Worm (Caenorhabditis elegans) whole organism, late embryonic: ENCODE data around the gene T09E8.4.

Source experiments
- C08G9.2 ChIP-seq: sonication (generic microtip); optimal IDR thresholded peaks from 2 replicates; lab custom pipeline; 2016; ENCODE audit warnings: mild to moderate bottlenecking, missing genetic modification characterization, moderate library complexity, missing compliant biosample characterization
- C38D4.7 ChIP-seq: fragments of 200-800 bp; sonication (Bioruptor generic); optimal IDR thresholded peaks from 2 replicates; lab custom pipeline; 2018; ENCODE audit warnings: mild to moderate bottlenecking, missing genetic modification characterization, moderate library complexity, missing compliant biosample characterization
- K09A11.1 ChIP-seq: sonication (generic microtip); optimal IDR thresholded peaks from 2 replicates; lab custom pipeline; 2017; ENCODE audit warnings: antibody characterized with exemption, mild to moderate bottlenecking, missing genetic modification characterization, missing compliant biosample characterization; ENCODE audit not compliant: insufficient read depth
- Y22D7AL.16 ChIP-seq: sonication (generic microtip); optimal IDR thresholded peaks from 2 replicates; lab custom pipeline; 2016; ENCODE audit warnings: missing genetic modification characterization, missing compliant biosample characterization
- ceh-18 ChIP-seq: sonication (generic microtip); optimal IDR thresholded peaks from 2 replicates; lab custom pipeline; 2016; ENCODE audit warnings: missing genetic modification characterization, missing compliant biosample characterization
- ceh-22 ChIP-seq: sonication (generic microtip); optimal IDR thresholded peaks from 2 replicates; lab custom pipeline; 2017; ENCODE audit warnings: missing biosample characterization, missing genetic modification characterization
- ceh-24 ChIP-seq: sonication (generic microtip); optimal IDR thresholded peaks from 2 replicates; lab custom pipeline; 2016; ENCODE audit warnings: mild to moderate bottlenecking, missing genetic modification characterization, missing compliant biosample characterization
- ceh-30 ChIP-seq: fragments of 150-350 bp; optimal IDR thresholded peaks from 2 replicates; lab custom pipeline; 2014; ENCODE audit warnings: missing biosample characterization, missing genetic modification characterization
- ceh-31 ChIP-seq: sonication (generic microtip); optimal IDR thresholded peaks from 2 replicates; lab custom pipeline; 2016; ENCODE audit warnings: missing genetic modification characterization, missing compliant biosample characterization
- ceh-45 ChIP-seq: fragments of 200-800 bp; sonication (Bioruptor generic); IDR thresholded peaks from 2 replicates; pipeline ENCODE4 v1.3.6; 2022; ENCODE audit warnings: missing genetic modification reagents, missing genetic modification characterization, missing compliant biosample characterization
- ceh-6 ChIP-seq: fragments of 200-800 bp; sonication (Bioruptor generic); optimal IDR thresholded peaks from 2 replicates; lab custom pipeline; 2018; ENCODE audit warnings: mild to moderate bottlenecking, missing genetic modification characterization, missing compliant biosample characterization
- dmd-4 ChIP-seq: sonication (generic microtip); optimal IDR thresholded peaks from 2 replicates; lab custom pipeline; 2016; ENCODE audit warnings: borderline replicate concordance, missing genetic modification characterization, missing compliant biosample characterization
- dve-1 ChIP-seq: sonication (generic microtip); optimal IDR thresholded peaks from 2 replicates; lab custom pipeline; 2017; ENCODE audit warnings: antibody characterized with exemption, mild to moderate bottlenecking, missing genetic modification characterization, missing compliant biosample characterization
- elt-4 ChIP-seq: sonication (generic microtip); optimal IDR thresholded peaks from 2 replicates; lab custom pipeline; 2016; ENCODE audit warnings: missing genetic modification characterization, missing compliant biosample characterization
- eyg-1 ChIP-seq: sonication (generic microtip); optimal IDR thresholded peaks from 2 replicates; lab custom pipeline; 2016; ENCODE audit warnings: missing genotype, missing genetic modification characterization, missing compliant biosample characterization
- fax-1 ChIP-seq: sonication (generic microtip); optimal IDR thresholded peaks from 2 replicates; lab custom pipeline; 2016; ENCODE audit warnings: missing genotype, missing genetic modification characterization, missing compliant biosample characterization
- fkh-10 ChIP-seq: fragments of 150-350 bp; optimal IDR thresholded peaks from 2 replicates; lab custom pipeline; 2014; ENCODE audit warnings: missing biosample characterization, missing genetic modification reagents, missing genetic modification characterization
- hlh-13 ChIP-seq: fragments of 200-800 bp; sonication (Bioruptor generic); optimal IDR thresholded peaks from 2 replicates; lab custom pipeline; 2018; ENCODE audit warnings: mild to moderate bottlenecking, missing genetic modification characterization, missing compliant biosample characterization
- hlh-15 ChIP-seq: sonication (generic microtip); optimal IDR thresholded peaks from 2 replicates; lab custom pipeline; 2016; ENCODE audit warnings: missing genetic modification characterization, missing compliant biosample characterization
- hlh-30 ChIP-seq: sonication (generic microtip); optimal IDR thresholded peaks from 2 replicates; lab custom pipeline; 2017; ENCODE audit warnings: antibody characterized with exemption, missing genetic modification characterization, missing compliant biosample characterization; ENCODE audit not compliant: insufficient read depth
- madf-2 ChIP-seq: sonication (generic microtip); optimal IDR thresholded peaks from 2 replicates; lab custom pipeline; 2017; ENCODE audit warnings: missing genetic modification characterization, missing compliant biosample characterization
- mec-3 ChIP-seq: sonication (generic microtip); optimal IDR thresholded peaks from 2 replicates; lab custom pipeline; 2016; ENCODE audit warnings: borderline replicate concordance, missing genetic modification characterization, missing compliant biosample characterization
- nhr-232 ChIP-seq: sonication (generic microtip); optimal IDR thresholded peaks from 2 replicates; lab custom pipeline; 2016; ENCODE audit warnings: missing genetic modification characterization, missing compliant biosample characterization
- pax-1 ChIP-seq: fragments of 150-350 bp; optimal IDR thresholded peaks from 2 replicates; lab custom pipeline; 2014; ENCODE audit warnings: missing biosample characterization, missing genetic modification characterization
- ref-2 ChIP-seq: sonication (generic microtip); optimal IDR thresholded peaks from 2 replicates; lab custom pipeline; 2016; ENCODE audit warnings: missing genetic modification characterization, missing compliant biosample characterization
- rnt-1 ChIP-seq: sonication (generic microtip); optimal IDR thresholded peaks from 2 replicates; lab custom pipeline; 2016; ENCODE audit warnings: missing genetic modification characterization, missing compliant biosample characterization
- sdc-2 ChIP-seq: sonication (generic microtip); optimal IDR thresholded peaks from 2 replicates; lab custom pipeline; 2016; ENCODE audit warnings: missing genotype, missing genetic modification characterization, missing compliant biosample characterization
- sox-2 ChIP-seq: fragments of 200-800 bp; sonication (Bioruptor generic); IDR thresholded peaks from 2 replicates; pipeline ENCODE4 v1.3.6; 2022; ENCODE audit warnings: missing genetic modification reagents, missing genetic modification characterization, missing compliant biosample characterization
- sox-4 ChIP-seq: sonication (generic microtip); optimal IDR thresholded peaks from 2 replicates; lab custom pipeline; 2017; ENCODE audit warnings: mild to moderate bottlenecking, missing genetic modification characterization, inconsistent platforms, missing compliant biosample characterization
- ttx-3 ChIP-seq: sonication (generic microtip); optimal IDR thresholded peaks from 2 replicates; lab custom pipeline; 2016; ENCODE audit warnings: missing genetic modification reagents, missing genetic modification characterization, missing compliant biosample characterization
- unc-55 ChIP-seq: sonication (generic microtip); optimal IDR thresholded peaks from 2 replicates; lab custom pipeline; 2017; ENCODE audit warnings: missing biosample characterization, missing genetic modification reagents, missing genetic modification characterization
- zip-5 ChIP-seq: sonication (generic microtip); optimal IDR thresholded peaks from 2 replicates; lab custom pipeline; 2016; ENCODE audit warnings: missing genetic modification characterization, missing compliant biosample characterization
- ztf-16 ChIP-seq: sonication (generic microtip); optimal IDR thresholded peaks from 2 replicates; lab custom pipeline; 2017; ENCODE audit warnings: missing genetic modification characterization, missing compliant biosample characterization

The T09E8.4 gene

DNA sequence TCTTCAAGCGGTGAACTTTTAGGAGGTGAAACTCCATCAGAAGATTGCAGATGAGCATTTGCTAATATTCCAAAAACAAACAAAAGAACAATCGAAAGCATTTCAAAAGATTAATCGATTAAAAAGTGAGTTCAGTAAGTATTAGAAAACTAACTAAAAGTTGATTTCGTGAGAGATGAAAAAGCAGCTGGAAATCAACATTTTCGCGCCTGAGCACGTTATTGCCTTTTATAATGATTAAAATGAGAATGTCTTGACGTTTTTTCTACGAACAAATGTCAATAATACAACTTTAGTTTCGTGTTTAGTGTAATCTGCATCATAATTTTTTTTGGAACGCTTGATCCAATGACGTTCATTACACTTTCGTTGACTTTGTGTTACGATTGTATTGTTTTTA lies 13.8 kb upstream of the T09E8.4 start, which contains the start of gene F57B1.9:
Gene F57B1.9 (minus strand): TSS at position 101 of the 400 bp plus-strand sequence.
- TF ChIP-seq ceh-45 (GFP tag; lab: Robert Waterston, UW) = no peak
- no peak for TF ChIP-seq ceh-24 (tag; lab: Kevin White, UChicago)
- no peak for TF ChIP-seq mec-3 (tag; lab: Kevin White, UChicago)
- no peak for TF ChIP-seq rnt-1 (tag; lab: Kevin White, UChicago)
- no peak for TF ChIP-seq nhr-232 (tag; lab: Kevin White, UChicago)
- TF ChIP-seq dve-1 (tag; lab: Kevin White, UChicago) = no peak

DNA sequence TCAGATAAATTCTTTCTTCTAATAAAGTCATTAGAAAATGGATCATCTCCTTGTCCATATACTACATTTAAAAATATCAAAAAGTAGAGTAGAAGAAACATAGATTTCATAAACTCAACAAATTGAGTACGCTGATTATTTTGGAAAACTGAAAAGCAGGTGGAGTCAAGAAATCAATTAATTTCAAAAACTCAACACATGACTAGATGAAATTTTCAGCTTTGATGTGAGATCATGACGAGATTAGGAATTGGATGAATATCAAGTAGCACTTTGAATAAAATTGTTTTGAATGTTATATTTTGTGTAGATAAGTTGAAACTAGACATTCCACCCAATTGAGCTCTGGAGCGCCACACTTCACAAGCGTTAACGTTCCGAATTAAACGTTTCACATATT lies 11.5 kb upstream of the T09E8.4 start, which contains the start of gene F57B1.1:
Gene F57B1.1 (minus strand): TSS at position 101 of the 400 bp plus-strand sequence.
- no peak for TF ChIP-seq hlh-30 (tag; lab: Kevin White, UChicago)
- no peak for TF ChIP-seq elt-4 (tag; lab: Kevin White, UChicago)
- no peak for TF ChIP-seq pax-1 (tag; lab: Kevin White, UChicago)
- TF ChIP-seq ztf-16 = no peak
- TF ChIP-seq ceh-30 (tag; lab: Kevin White, UChicago) = no peak
- no peak for TF ChIP-seq fax-1
- no peak for TF ChIP-seq C38D4.7 (GFP tag; lab: Kevin White, UChicago)
- no peak for TF ChIP-seq fkh-10
- no peak for TF ChIP-seq ceh-45 (GFP tag; lab: Robert Waterston, UW)
- TF ChIP-seq, all 69 proteins: peak for 0

DNA sequence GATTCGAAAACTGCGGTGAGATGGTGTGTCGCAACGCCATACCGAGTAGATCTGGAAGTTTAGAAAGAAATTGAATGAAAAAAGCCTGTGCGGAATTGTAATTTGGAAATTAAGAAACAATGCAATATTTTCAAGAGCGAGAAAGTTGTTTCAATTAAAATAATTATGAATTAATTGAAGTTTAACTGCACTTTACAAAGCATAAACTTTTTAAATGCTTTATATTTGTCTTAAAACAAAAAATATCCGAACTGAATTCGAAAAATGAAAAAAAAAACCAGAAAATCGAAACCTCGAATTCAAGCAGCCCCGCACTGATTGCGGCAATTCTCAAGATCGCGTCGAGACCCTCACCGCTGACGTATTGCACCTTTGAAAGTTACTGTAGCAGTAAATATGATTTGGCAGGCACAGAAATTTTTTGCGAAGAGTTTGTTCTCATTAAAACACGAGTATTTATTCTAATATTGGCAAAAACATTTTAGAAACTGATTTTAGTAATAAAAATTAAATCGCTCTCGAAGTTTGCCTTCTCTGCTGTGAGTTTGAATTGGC lies 9.5 kb upstream of the T09E8.4 start, which contains the start of gene sun-1:
Gene sun-1 (minus strand): TSS at position 51 of the 555 bp plus-strand sequence.
- TF ChIP-seq ceh-6 (no peak), ceh-45 (GFP tag; lab: Robert Waterston, UW) (no peak), sox-4 (tag; lab: Kevin White, UChicago) (no peak), unc-55 (GFP tag; lab: Kevin White, UChicago) (no peak), sdc-2 (tag; lab: Kevin White, UChicago) (no peak), hlh-15 (tag; lab: Kevin White, UChicago) (no peak), C38D4.7 (GFP tag; lab: Kevin White, UChicago) (no peak), dve-1 (tag; lab: Kevin White, UChicago) (no peak), rnt-1 (tag; lab: Kevin White, UChicago) (no peak), ceh-24 (tag; lab: Kevin White, UChicago) (no peak), madf-2 (tag; lab: Kevin White, UChicago) (no peak), ceh-18 (tag; lab: Kevin White, UChicago) (no peak), fkh-10 (no peak), ceh-22 (tag; lab: Kevin White, UChicago) (no peak), sox-2 (GFP tag; lab: Robert Waterston, UW) (no peak), hlh-13 (GFP tag; lab: Kevin White, UChicago) (no peak)

DNA sequence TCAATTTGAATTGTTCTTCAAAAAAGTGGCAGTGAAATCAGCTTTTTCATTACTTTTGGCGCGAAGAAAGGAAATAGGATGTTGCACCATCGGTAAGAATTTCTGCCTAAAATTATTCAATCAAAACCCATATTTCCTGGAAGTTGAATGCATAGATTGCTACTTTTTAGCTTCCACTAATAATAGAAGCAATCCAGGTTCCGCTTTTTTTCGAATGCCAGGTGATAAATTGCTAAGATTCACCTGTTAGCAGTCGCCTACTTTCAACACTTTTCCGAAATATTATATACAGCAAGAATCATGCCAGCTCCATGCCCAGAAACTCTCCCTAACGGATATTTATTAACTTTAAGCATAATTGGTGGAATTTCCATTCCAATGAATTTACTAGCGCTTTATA lies 1.3 kb upstream of the T09E8.4 start, which contains the start of gene sri-6:
Gene sri-6 (plus strand): TSS at position 301 of the 400 bp plus-strand sequence.
- TF ChIP-seq ttx-3 = no peak
- no peak for TF ChIP-seq eyg-1 (tag; lab: Kevin White, UChicago)
- TF ChIP-seq ref-2 (tag; lab: Kevin White, UChicago) = no peak
- TF ChIP-seq ztf-16 = no peak
- TF ChIP-seq dmd-4 = no peak
- TF ChIP-seq dve-1 (tag; lab: Kevin White, UChicago) = no peak
- no peak for TF ChIP-seq K09A11.1 (tag; lab: Kevin White, UChicago)
- no peak for TF ChIP-seq madf-2 (tag; lab: Kevin White, UChicago)
- no peak for TF ChIP-seq rnt-1 (tag; lab: Kevin White, UChicago)
- TF ChIP-seq zip-5 = no peak
- TF ChIP-seq C08G9.2 (tag; lab: Kevin White, UChicago) = no peak
- no peak for TF ChIP-seq Y22D7AL.16 (tag; lab: Kevin White, UChicago)
- no peak for TF ChIP-seq ceh-31
- TF ChIP-seq, all 69 proteins: peak for 0
